Fruit fly (Drosophila melanogaster) whole organism, embryonic: Measurements from ENCODE around the gene CG42591.

Experiments used
- Adf1 ChIP-seq: fragments of 200-800 bp; sonication (Bioruptor generic); IDR thresholded peaks from 2 replicates; pipeline ENCODE4 v1.3.6; 2022; ENCODE audit warnings: missing biosample characterization, missing genetic modification characterization
- CG10274 ChIP-seq: fragments of 200-800 bp; sonication (Bioruptor generic); optimal IDR thresholded peaks from 3 replicates; lab custom pipeline; 2017; ENCODE audit warnings: missing biosample characterization, mild to moderate bottlenecking, missing genetic modification characterization
- CG10565 ChIP-seq: fragments of 200-800 bp; sonication (Bioruptor generic); optimal IDR thresholded peaks from 3 replicates; lab custom pipeline; 2016; ENCODE audit warnings: missing biosample characterization, mild to moderate bottlenecking, missing genetic modification characterization
- CG11504 ChIP-seq: fragments of 200-800 bp; sonication (Bioruptor generic); optimal IDR thresholded peaks from 3 replicates; lab custom pipeline; 2019; ENCODE audit warnings: missing biosample characterization, mild to moderate bottlenecking, missing genetic modification characterization, moderate library complexity
- CG12071 ChIP-seq: fragments of 200-800 bp; sonication (Bioruptor generic); optimal IDR thresholded peaks from 3 replicates; lab custom pipeline; 2018; ENCODE audit warnings: missing biosample characterization, mild to moderate bottlenecking, missing genetic modification characterization
- CG13296 ChIP-seq: fragments of 200-800 bp; sonication (Bioruptor generic); optimal IDR thresholded peaks from 3 replicates; lab custom pipeline; 2018; ENCODE audit warnings: missing biosample characterization, mild to moderate bottlenecking, missing genetic modification characterization
- CG16815 ChIP-seq: fragments of 200-800 bp; sonication (Bioruptor generic); optimal IDR thresholded peaks from 3 replicates; lab custom pipeline; 2017; ENCODE audit warnings: missing biosample characterization, mild to moderate bottlenecking, missing genetic modification characterization
- CG2116 ChIP-seq: fragments of 200-800 bp; sonication (Bioruptor generic); optimal IDR thresholded peaks from 3 replicates; lab custom pipeline; 2018; ENCODE audit warnings: missing biosample characterization, mild to moderate bottlenecking, missing genetic modification characterization
- CG2712 ChIP-seq: fragments of 200-800 bp; optimal IDR thresholded peaks from 3 replicates; lab custom pipeline; 2019; ENCODE audit warnings: missing biosample characterization, mild to moderate bottlenecking, missing genetic modification characterization, moderate library complexity
- CG3065 ChIP-seq: fragments of 200-800 bp; sonication (Bioruptor generic); optimal IDR thresholded peaks from 2 replicates; lab custom pipeline; 2016; ENCODE audit warnings: missing biosample characterization, missing genetic modification characterization
- CG32772 ChIP-seq: fragments of 200-800 bp; sonication (Bioruptor generic); IDR thresholded peaks from 2 replicates; pipeline ENCODE4 v1.3.6; 2022; ENCODE audit warnings: missing biosample characterization, missing genetic modification characterization
- CG3726 ChIP-seq: fragments of 200-800 bp; sonication (Bioruptor generic); IDR thresholded peaks from 3 replicates; pipeline ENCODE4, ENCODE4 v1.3.6; 2022; ENCODE audit warnings: missing biosample characterization, missing genetic modification characterization
- CG4854 ChIP-seq: fragments of 200-800 bp; sonication (Bioruptor generic); optimal IDR thresholded peaks from 2 replicates; lab custom pipeline; 2016; ENCODE audit warnings: missing biosample characterization, missing genetic modification characterization, inconsistent platforms
- CG6175 ChIP-seq: fragments of 200-800 bp; sonication (Bioruptor generic); IDR thresholded peaks from 3 replicates; pipeline ENCODE4 v1.3.6; 2022; ENCODE audit warnings: missing biosample characterization, missing genetic modification characterization
- CG6765 ChIP-seq: fragments of 200-800 bp; sonication (Bioruptor generic); optimal IDR thresholded peaks from 3 replicates; lab custom pipeline; 2017; ENCODE audit warnings: missing biosample characterization, mild to moderate bottlenecking, missing genetic modification characterization
- CG7271 ChIP-seq: fragments of 200-800 bp; sonication (Bioruptor generic); optimal IDR thresholded peaks from 2 replicates; lab custom pipeline; 2018; ENCODE audit warnings: missing biosample characterization, mild to moderate bottlenecking, missing genetic modification characterization, moderate library complexity
- CG7839 ChIP-seq: fragments of 200-800 bp; sonication (Bioruptor generic); optimal IDR thresholded peaks from 3 replicates; lab custom pipeline; 2018; ENCODE audit warnings: missing biosample characterization, mild to moderate bottlenecking, missing genetic modification characterization, moderate library complexity
- CG8478 ChIP-seq: fragments of >200 bp; optimal IDR thresholded peaks from 2 replicates; lab custom pipeline; 2018
- CHES-1-like ChIP-seq: fragments of 200-800 bp; sonication (Bioruptor generic); optimal IDR thresholded peaks from 2 replicates; lab custom pipeline; 2016; ENCODE audit warnings: missing biosample characterization, missing genetic modification characterization
- CTCF ChIP-seq: fragments of 200-800 bp; sonication (Bioruptor generic); optimal IDR thresholded peaks from 2 replicates; lab custom pipeline; 2017; ENCODE audit warnings: missing biosample characterization, mild to moderate bottlenecking, missing genetic modification characterization, moderate library complexity
- D ChIP-seq, 2 experiments: fragments of 200-800 bp in 1 of 2; fragments of >200 bp in 1 of 2; sonication (Bioruptor generic) in 1 of 2; optimal IDR thresholded peaks; 2 replicates in 1 of 2; 3 replicates in 1 of 2; lab custom pipeline; 2017; ENCODE audit warnings: mild to moderate bottlenecking in 1 of 2, missing biosample characterization in 1 of 2, missing genetic modification characterization in 1 of 2, missing genetic modification reagents in 1 of 2
- D19A ChIP-seq: fragments of 200-800 bp; optimal IDR thresholded peaks from 3 replicates; lab custom pipeline; 2019; ENCODE audit warnings: missing biosample characterization, mild to moderate bottlenecking, missing genetic modification characterization, moderate library complexity
- Doc3 ChIP-seq: fragments of 200-800 bp; sonication (Bioruptor generic); IDR thresholded peaks from 3 replicates; pipeline ENCODE4 v1.3.6; 2022; ENCODE audit warnings: missing biosample characterization, missing genetic modification characterization; ENCODE audit not compliant: partially characterized antibody
- Dp ChIP-seq: fragments of 200-800 bp; sonication (Bioruptor generic); optimal IDR thresholded peaks from 2 replicates; lab custom pipeline; 2018; ENCODE audit warnings: missing biosample characterization, mild to moderate bottlenecking, missing genetic modification characterization, moderate library complexity
- Fer3 ChIP-seq: fragments of 200-800 bp; sonication (Bioruptor generic); optimal IDR thresholded peaks from 2 replicates; lab custom pipeline; 2018; ENCODE audit warnings: missing biosample characterization, mild to moderate bottlenecking, missing genetic modification characterization, moderate library complexity
- HLH3B ChIP-seq: fragments of 200-800 bp; sonication (Bioruptor generic); IDR thresholded peaks from 2 replicates; pipeline ENCODE4 v1.3.6; 2022; ENCODE audit warnings: missing biosample characterization, missing genetic modification characterization
- Hey ChIP-seq: fragments of 200-800 bp; sonication (Bioruptor generic); optimal IDR thresholded peaks from 3 replicates; lab custom pipeline; 2018; ENCODE audit warnings: missing biosample characterization, mild to moderate bottlenecking, missing genetic modification characterization
- HmgD ChIP-seq: fragments of 200-800 bp; sonication (Bioruptor generic); optimal IDR thresholded peaks from 3 replicates; lab custom pipeline; 2016; ENCODE audit warnings: missing biosample characterization, missing genetic modification characterization
- Hmx ChIP-seq: fragments of 200-800 bp; sonication (Bioruptor generic); optimal IDR thresholded peaks from 2 replicates; lab custom pipeline; 2016; ENCODE audit warnings: missing biosample characterization, missing genetic modification characterization
- Hr78 ChIP-seq, 2 experiments: fragments of 200-800 bp in 1 of 2; fragments of >200 bp in 1 of 2; sonication (Bioruptor generic) in 1 of 2; optimal IDR thresholded peaks; 2 replicates each; lab custom pipeline; 2017 to 2019; ENCODE audit warnings: missing biosample characterization in 2 of 2, missing genetic modification characterization in 2 of 2, mild to moderate bottlenecking in 1 of 2, moderate library complexity in 1 of 2
- MBD-R2 ChIP-seq: fragments of 200-800 bp; sonication (Bioruptor generic); IDR thresholded peaks from 2 replicates; pipeline ENCODE4 v1.3.6; 2022; ENCODE audit warnings: missing biosample characterization, missing genetic modification characterization
- Mrtf ChIP-seq: fragments of 200-800 bp; sonication (Bioruptor generic); IDR thresholded peaks from 3 replicates; pipeline ENCODE4 v1.3.6; 2022; ENCODE audit warnings: missing biosample characterization, missing genetic modification characterization
- NC2α ChIP-seq: fragments of 200-800 bp; sonication (Bioruptor generic); optimal IDR thresholded peaks from 2 replicates; lab custom pipeline; 2016; ENCODE audit warnings: missing biosample characterization, missing genetic modification characterization
- NK7.1 ChIP-seq: fragments of 200-800 bp; sonication (Bioruptor generic); optimal IDR thresholded peaks from 3 replicates; lab custom pipeline; 2016; ENCODE audit warnings: missing biosample characterization, missing genetic modification characterization
- Six4 ChIP-seq: fragments of 200-800 bp; sonication (Bioruptor generic); optimal IDR thresholded peaks from 2 replicates; lab custom pipeline; 2016; ENCODE audit warnings: missing biosample characterization, missing genetic modification characterization
- Tbp ChIP-seq: fragments of >200 bp; optimal IDR thresholded peaks from 2 replicates; lab custom pipeline; 2018; ENCODE audit warnings: missing biosample characterization, missing genetic modification characterization
- Xrp1 ChIP-seq: fragments of 200-800 bp; sonication (Bioruptor generic); IDR thresholded peaks from 2 replicates; pipeline ENCODE4 v1.3.6; 2022; ENCODE audit warnings: missing biosample characterization, missing genetic modification characterization
- al ChIP-seq: fragments of 200-800 bp; sonication (Bioruptor generic); IDR thresholded peaks from 2 replicates; pipeline ENCODE4 v1.3.6; 2022; ENCODE audit warnings: missing biosample characterization, missing genetic modification characterization
- crc ChIP-seq: fragments of 200-800 bp; sonication (Bioruptor generic); optimal IDR thresholded peaks from 2 replicates; lab custom pipeline; 2016; ENCODE audit warnings: missing biosample characterization, missing genetic modification characterization
- fd102C ChIP-seq: fragments of 200-800 bp; sonication (Bioruptor generic); optimal IDR thresholded peaks from 2 replicates; lab custom pipeline; 2018; ENCODE audit warnings: missing biosample characterization, mild to moderate bottlenecking, missing genetic modification characterization, moderate library complexity
- grau ChIP-seq: fragments of 200-800 bp; optimal IDR thresholded peaks from 3 replicates; lab custom pipeline; 2019; ENCODE audit warnings: missing biosample characterization, mild to moderate bottlenecking, missing genetic modification characterization, moderate library complexity
- gsb-n ChIP-seq: fragments of 200-800 bp; sonication (Bioruptor generic); optimal IDR thresholded peaks from 3 replicates; lab custom pipeline; 2018; ENCODE audit warnings: missing biosample characterization, mild to moderate bottlenecking, missing genetic modification characterization
- hth ChIP-seq: fragments of >200 bp; optimal IDR thresholded peaks from 2 replicates; lab custom pipeline; 2017; ENCODE audit warnings: inconsistent platforms
- kay ChIP-seq: fragments of 200-800 bp; sonication (Bioruptor generic); optimal IDR thresholded peaks from 2 replicates; lab custom pipeline; 2016; ENCODE audit warnings: missing biosample characterization, missing genetic modification characterization
- lov ChIP-seq, 2 experiments: fragments of 200-800 bp in 1 of 2; fragments of >200 bp in 1 of 2; sonication (Bioruptor generic) in 1 of 2; IDR thresholded peaks in 1 of 2; optimal IDR thresholded peaks in 1 of 2; 2 replicates in 1 of 2; 3 replicates in 1 of 2; pipeline versions ENCODE4 v1.3.6 to Lab custom; 2017 to 2022; ENCODE audit warnings: missing biosample characterization in 1 of 2, missing genetic modification characterization in 1 of 2
- oc ChIP-seq: fragments of 200-800 bp; sonication (Bioruptor generic); optimal IDR thresholded peaks from 2 replicates; lab custom pipeline; 2018; ENCODE audit warnings: missing biosample characterization, mild to moderate bottlenecking, missing genetic modification characterization, moderate library complexity
- pb ChIP-seq: fragments of 200-800 bp; sonication (Bioruptor generic); optimal IDR thresholded peaks from 3 replicates; lab custom pipeline; 2016; ENCODE audit warnings: missing biosample characterization, missing genetic modification characterization
- sens ChIP-seq: fragments of 200-800 bp; sonication (Bioruptor generic); peaks from one replicate; lab custom pipeline; 2016; ENCODE audit warnings: missing biosample characterization, missing genetic modification characterization
- sisA ChIP-seq: fragments of 200-800 bp; sonication (Bioruptor generic); IDR thresholded peaks from 2 replicates; pipeline ENCODE4 v1.3.6; 2022; ENCODE audit warnings: missing biosample characterization, missing genetic modification characterization
- so ChIP-seq: fragments of 200-800 bp; sonication (Bioruptor generic); IDR thresholded peaks from 3 replicates; pipeline ENCODE4 v1.3.6; 2022; ENCODE audit warnings: missing biosample characterization, missing genetic modification characterization
- tap ChIP-seq: fragments of 200-800 bp; optimal IDR thresholded peaks from 3 replicates; lab custom pipeline; 2019; ENCODE audit warnings: missing biosample characterization, mild to moderate bottlenecking, missing genetic modification characterization, moderate library complexity
- trh ChIP-seq: fragments of 200-800 bp; sonication (Bioruptor generic); optimal IDR thresholded peaks from 2 replicates; lab custom pipeline; 2016; ENCODE audit warnings: missing biosample characterization, missing genetic modification characterization

Gene CG42591

DNA sequence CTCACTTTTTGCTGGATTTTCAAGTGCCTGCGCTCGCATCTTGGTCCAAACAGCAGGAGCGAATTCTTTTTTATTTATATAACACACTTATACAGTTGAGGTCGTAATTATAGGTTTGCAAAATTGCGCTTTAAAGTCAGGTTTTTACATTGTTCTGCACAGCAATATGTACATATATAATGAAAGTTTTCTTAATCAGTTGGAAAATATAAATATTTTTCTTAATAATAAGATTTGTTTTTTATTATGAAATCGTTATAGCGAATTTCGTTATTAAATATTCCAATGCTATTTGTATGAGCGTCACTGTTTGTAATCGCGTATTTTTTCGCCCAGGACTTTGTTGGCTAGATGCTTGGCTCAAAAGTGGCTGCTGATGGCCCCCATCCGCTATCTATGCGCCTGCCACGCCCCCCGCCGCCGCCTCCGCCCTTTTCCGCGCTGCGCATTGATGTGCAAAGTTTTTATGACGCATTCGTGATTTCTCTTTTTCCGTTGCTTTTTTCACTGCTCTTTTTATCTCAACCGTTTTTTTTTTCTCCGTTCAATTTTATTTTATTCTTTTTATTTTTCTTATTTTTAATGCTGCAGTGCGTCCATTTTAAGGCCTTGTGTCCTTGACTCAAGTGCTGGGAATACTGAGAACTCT, 42.0 kb downstream of the CG42591 start (continued):
- TF ChIP-seq D19A (tag; lab: Kevin White, UChicago) = no peak
- no peak for TF ChIP-seq so (GFP tag; lab: Robert Waterston, UW)
- no peak for TF ChIP-seq CG32772 (GFP tag; lab: Robert Waterston, UW)
- TF ChIP-seq Xrp1 (GFP tag; lab: Robert Waterston, UW) = no peak; the same call in 1 of the 2 replicates
- TF ChIP-seq CG2712 (tag; lab: Kevin White, UChicago) = peak; percentile 14
- no peak for TF ChIP-seq lov (optimal IDR thresholded peaks at IDR 0.05; lab: Kevin White, UChicago)
- peak; percentile 46; the same call in 1 of the 3 replicates for TF ChIP-seq lov (GFP tag; IDR thresholded peaks at IDR 0.05; lab: Robert Waterston, UW)
- TF ChIP-seq MBD-R2 (GFP tag; lab: Robert Waterston, UW) = no peak
- TF ChIP-seq CG4854 (GFP tag; lab: Kevin White, UChicago) = no peak
- TF ChIP-seq CHES-1-like (GFP tag; lab: Kevin White, UChicago) = no peak
- TF ChIP-seq CG6175 (GFP tag; lab: Robert Waterston, UW) = no peak
- no peak for TF ChIP-seq NC2α (GFP tag; lab: Kevin White, UChicago)
- no peak for TF ChIP-seq sisA
- no peak for TF ChIP-seq gsb-n (tag; lab: Kevin White, UChicago)
- no peak for TF ChIP-seq CG16815
- no peak for TF ChIP-seq Adf1
- TF ChIP-seq CG7271 (tag; lab: Kevin White, UChicago) = no peak
- TF ChIP-seq fd102C (GFP tag; lab: Kevin White, UChicago) = no peak
- TF ChIP-seq grau (tag; lab: Kevin White, UChicago) = peak; percentile 24
- no peak for TF ChIP-seq Hey (tag; lab: Kevin White, UChicago)
- TF ChIP-seq kay (GFP tag; lab: Kevin White, UChicago) = no peak
- TF ChIP-seq CTCF (GFP tag; lab: Kevin White, UChicago) = no peak
- no peak for TF ChIP-seq D (optimal IDR thresholded peaks at IDR 0.05; lab: Kevin White, UChicago)
- no peak for TF ChIP-seq D (GFP tag; optimal IDR thresholded peaks at IDR 0.05; lab: Kevin White, UChicago)
- TF ChIP-seq CG10274 (GFP tag; lab: Kevin White, UChicago) = no peak
- no peak for TF ChIP-seq Dp (GFP tag; lab: Kevin White, UChicago)
- no peak for TF ChIP-seq CG13296 (GFP tag; lab: Kevin White, UChicago)
- TF ChIP-seq CG8478 = no peak
- no peak for TF ChIP-seq CG2116
- no peak for TF ChIP-seq CG3065 (GFP tag; lab: Kevin White, UChicago)
- TF ChIP-seq CG12071 (GFP tag; lab: Kevin White, UChicago) = no peak
- no peak for TF ChIP-seq Hmx (GFP tag; lab: Kevin White, UChicago)
- no peak for TF ChIP-seq CG10565 (GFP tag; lab: Kevin White, UChicago)
- TF ChIP-seq crc (GFP tag; lab: Kevin White, UChicago) = no peak
- peak; percentile 22 for TF ChIP-seq sens (GFP tag; lab: Kevin White, UChicago)
- no peak for TF ChIP-seq tap (tag; lab: Kevin White, UChicago)
- TF ChIP-seq NK7.1 = no peak
- TF ChIP-seq HmgD (GFP tag; lab: Kevin White, UChicago) = no peak
- no peak for TF ChIP-seq Six4 (GFP tag; lab: Kevin White, UChicago)
- no peak for TF ChIP-seq Doc3 (GFP tag; lab: Robert Waterston, UW)
- peak; percentile 8 for TF ChIP-seq CG7839 (tag; lab: Kevin White, UChicago)
- TF ChIP-seq trh (GFP tag; lab: Kevin White, UChicago) = no peak
- TF ChIP-seq Fer3 (tag; lab: Kevin White, UChicago) = peak; percentile 4
- TF ChIP-seq oc (tag; lab: Kevin White, UChicago) = no peak
- no peak for TF ChIP-seq HLH3B (GFP tag; lab: Robert Waterston, UW)
- TF ChIP-seq hth = no peak
- TF ChIP-seq Tbp (GFP tag; lab: Kevin White, UChicago) = no peak
- TF ChIP-seq al = no peak
- no peak for TF ChIP-seq CG3726 (GFP tag; lab: Robert Waterston, UW)
- TF ChIP-seq CG6765 = no peak
- TF ChIP-seq CG11504 (tag; lab: Kevin White, UChicago) = peak; percentile 37
- no peak for TF ChIP-seq pb (GFP tag; lab: Kevin White, UChicago)
- no peak for TF ChIP-seq Mrtf (GFP tag; lab: Robert Waterston, UW)
- TF ChIP-seq Hr78 (GFP tag; optimal IDR thresholded peaks at IDR 0.05; lab: Kevin White, UChicago) = no peak
